Fruit fly (Drosophila melanogaster) whole organism, embryonic: Measurements from ENCODE around the gene ara.

Source experiments
- Antp ChIP-seq: fragments of 200-800 bp; sonication (Bioruptor generic); optimal IDR thresholded peaks from 3 replicates; lab custom pipeline; 2016; ENCODE audit warnings: missing biosample characterization, missing genetic modification characterization
- CG10274 ChIP-seq: fragments of 200-800 bp; sonication (Bioruptor generic); optimal IDR thresholded peaks from 3 replicates; lab custom pipeline; 2017; ENCODE audit warnings: missing biosample characterization, mild to moderate bottlenecking, missing genetic modification characterization
- CG11398 ChIP-seq: fragments of 200-800 bp; sonication (Bioruptor generic); optimal IDR thresholded peaks from 2 replicates; lab custom pipeline; 2016; ENCODE audit warnings: missing biosample characterization, missing genetic modification characterization
- CG11696 ChIP-seq: fragments of 200-800 bp; sonication (Bioruptor generic); IDR thresholded peaks from 2 replicates; pipeline ENCODE4 v1.3.6; 2022; ENCODE audit warnings: missing biosample characterization, missing genetic modification characterization
- CG1233 ChIP-seq: fragments of 200-800 bp; sonication (Bioruptor generic); optimal IDR thresholded peaks from 4 replicates; lab custom pipeline; 2018; ENCODE audit warnings: missing biosample characterization, mild to moderate bottlenecking, missing genetic modification characterization
- CG13123 ChIP-seq: fragments of 200-800 bp; sonication (Bioruptor generic); optimal IDR thresholded peaks from 2 replicates; lab custom pipeline; 2016; ENCODE audit warnings: missing biosample characterization, missing genetic modification characterization
- CG14014 ChIP-seq: fragments of 200-800 bp; sonication (Bioruptor generic); IDR thresholded peaks from 2 replicates; pipeline ENCODE4 v1.3.6; 2022; ENCODE audit warnings: missing biosample characterization, missing genetic modification characterization
- CG14710 ChIP-seq: fragments of 200-800 bp; sonication (Bioruptor generic); optimal IDR thresholded peaks from 3 replicates; lab custom pipeline; 2019; ENCODE audit warnings: missing biosample characterization, mild to moderate bottlenecking, missing genetic modification characterization, moderate library complexity
- CG1529 ChIP-seq: fragments of 200-800 bp; sonication (Bioruptor generic); optimal IDR thresholded peaks from 3 replicates; lab custom pipeline; 2018; ENCODE audit warnings: missing biosample characterization, missing genetic modification characterization
- CG16815 ChIP-seq: fragments of 200-800 bp; sonication (Bioruptor generic); optimal IDR thresholded peaks from 3 replicates; lab custom pipeline; 2017; ENCODE audit warnings: missing biosample characterization, mild to moderate bottlenecking, missing genetic modification characterization
- CG17568 ChIP-seq: fragments of 200-800 bp; sonication (Bioruptor generic); optimal IDR thresholded peaks from 2 replicates; lab custom pipeline; 2018; ENCODE audit warnings: missing biosample characterization, mild to moderate bottlenecking, missing genetic modification characterization, moderate library complexity
- CG18262 ChIP-seq: fragments of 200-800 bp; optimal IDR thresholded peaks from 3 replicates; lab custom pipeline; 2019; ENCODE audit warnings: missing biosample characterization, mild to moderate bottlenecking, missing genetic modification characterization, moderate library complexity
- CG18476 ChIP-seq: fragments of 200-800 bp; sonication (Bioruptor generic); optimal IDR thresholded peaks from 2 replicates; lab custom pipeline; 2016; ENCODE audit warnings: missing biosample characterization, mild to moderate bottlenecking, missing genetic modification characterization
- CG18764 ChIP-seq: fragments of 200-800 bp; sonication (Bioruptor generic); optimal IDR thresholded peaks from 3 replicates; lab custom pipeline; 2016; ENCODE audit warnings: missing biosample characterization, missing genetic modification characterization
- CG2120 ChIP-seq: fragments of 200-800 bp; sonication (Bioruptor generic); optimal IDR thresholded peaks from 3 replicates; lab custom pipeline; 2016; ENCODE audit warnings: missing biosample characterization, missing genetic modification characterization
- CG31365 ChIP-seq: fragments of 200-800 bp; sonication (Bioruptor generic); optimal IDR thresholded peaks from 2 replicates; lab custom pipeline; 2018; ENCODE audit warnings: missing biosample characterization, mild to moderate bottlenecking, missing genetic modification characterization
- CG32772 ChIP-seq: fragments of 200-800 bp; sonication (Bioruptor generic); IDR thresholded peaks from 2 replicates; pipeline ENCODE4 v1.3.6; 2022; ENCODE audit warnings: missing biosample characterization, missing genetic modification characterization
- CG34376 ChIP-seq: fragments of 200-800 bp; sonication (Bioruptor generic); optimal IDR thresholded peaks from 2 replicates; lab custom pipeline; 2018; ENCODE audit warnings: missing biosample characterization, mild to moderate bottlenecking, missing genetic modification characterization
- CG4328 ChIP-seq: fragments of 200-800 bp; sonication (Bioruptor generic); optimal IDR thresholded peaks from 3 replicates; lab custom pipeline; 2017; ENCODE audit warnings: missing biosample characterization, missing genetic modification reagents, missing genetic modification characterization
- CG4424 ChIP-seq: fragments of 200-800 bp; sonication (Bioruptor generic); optimal IDR thresholded peaks from 3 replicates; lab custom pipeline; 2016; ENCODE audit warnings: missing biosample characterization, missing genetic modification characterization
- CG4820 ChIP-seq: fragments of 200-800 bp; sonication (Bioruptor generic); optimal IDR thresholded peaks from 3 replicates; lab custom pipeline; 2016; ENCODE audit warnings: missing biosample characterization, missing genetic modification characterization
- D ChIP-seq, 2 experiments: fragments of 200-800 bp in 1 of 2; fragments of >200 bp in 1 of 2; sonication (Bioruptor generic) in 1 of 2; optimal IDR thresholded peaks; 2 replicates in 1 of 2; 3 replicates in 1 of 2; lab custom pipeline; 2017; ENCODE audit warnings: mild to moderate bottlenecking in 1 of 2, missing biosample characterization in 1 of 2, missing genetic modification characterization in 1 of 2, missing genetic modification reagents in 1 of 2
- Doc3 ChIP-seq: fragments of 200-800 bp; sonication (Bioruptor generic); IDR thresholded peaks from 3 replicates; pipeline ENCODE4 v1.3.6; 2022; ENCODE audit warnings: missing biosample characterization, missing genetic modification characterization; ENCODE audit not compliant: partially characterized antibody
- Drgx ChIP-seq: fragments of 200-800 bp; sonication (Bioruptor generic); IDR thresholded peaks from 2 replicates; pipeline ENCODE4 v1.3.6; 2022; ENCODE audit warnings: missing biosample characterization, missing genetic modification characterization
- Fer1 ChIP-seq: fragments of 200-800 bp; sonication (Bioruptor generic); optimal IDR thresholded peaks from 2 replicates; lab custom pipeline; 2017; ENCODE audit warnings: missing biosample characterization, mild to moderate bottlenecking, missing genetic modification characterization
- HLHmδ ChIP-seq: fragments of 200-800 bp; sonication (Bioruptor generic); optimal IDR thresholded peaks from 2 replicates; lab custom pipeline; 2018; ENCODE audit warnings: missing biosample characterization, mild to moderate bottlenecking, missing genetic modification characterization, moderate library complexity
- Hr51 ChIP-seq, 2 experiments: fragments of 200-800 bp; sonication (Bioruptor generic); optimal IDR thresholded peaks; 2 replicates in 1 of 2; 3 replicates in 1 of 2; lab custom pipeline; 2016 to 2018; ENCODE audit warnings: missing biosample characterization in 2 of 2, missing genetic modification characterization in 2 of 2, mild to moderate bottlenecking in 1 of 2, moderate library complexity in 1 of 2
- Mes4 ChIP-seq: fragments of 200-800 bp; sonication (Bioruptor generic); optimal IDR thresholded peaks from 2 replicates; lab custom pipeline; 2016; ENCODE audit warnings: missing biosample characterization, missing genetic modification characterization
- Vsx1 ChIP-seq: fragments of 200-800 bp; sonication (Bioruptor generic); optimal IDR thresholded peaks from 2 replicates; lab custom pipeline; 2017; ENCODE audit warnings: missing biosample characterization, mild to moderate bottlenecking, missing genetic modification characterization, missing genetic modification reagents
- ab ChIP-seq: fragments of 200-800 bp; sonication (Bioruptor generic); optimal IDR thresholded peaks from 2 replicates; lab custom pipeline; 2016; ENCODE audit warnings: missing biosample characterization, missing genetic modification characterization
- amos ChIP-seq: fragments of 200-800 bp; sonication (Bioruptor generic); IDR thresholded peaks from 2 replicates; pipeline ENCODE4 v1.3.6; 2022; ENCODE audit warnings: missing biosample characterization, missing genetic modification characterization; ENCODE audit not compliant: partially characterized antibody
- ase ChIP-seq: fragments of 200-800 bp; sonication (Bioruptor generic); IDR thresholded peaks from 3 replicates; pipeline ENCODE4 v1.3.6; 2022; ENCODE audit warnings: missing biosample characterization, missing genetic modification characterization
- bcd ChIP-seq: fragments of 200-800 bp; sonication (Bioruptor generic); optimal IDR thresholded peaks from 2 replicates; lab custom pipeline; 2017; ENCODE audit warnings: missing biosample characterization, mild to moderate bottlenecking, missing genetic modification characterization
- bigmax ChIP-seq: fragments of 200-800 bp; sonication (Bioruptor generic); optimal IDR thresholded peaks from 2 replicates; lab custom pipeline; 2018; ENCODE audit warnings: missing biosample characterization, mild to moderate bottlenecking, missing genetic modification characterization
- chm ChIP-seq: fragments of 200-800 bp; sonication (Bioruptor generic); IDR thresholded peaks from 2 replicates; pipeline ENCODE4 v1.3.6; 2022; ENCODE audit warnings: missing biosample characterization, missing genetic modification characterization
- crp ChIP-seq, 2 experiments: fragments of 200-800 bp; sonication (Bioruptor generic); optimal IDR thresholded peaks; 2 replicates in 1 of 2; 3 replicates in 1 of 2; lab custom pipeline; 2017; ENCODE audit warnings: missing biosample characterization in 2 of 2, missing genetic modification characterization in 2 of 2, mild to moderate bottlenecking in 1 of 2, moderate library complexity in 1 of 2
- dysf ChIP-seq: fragments of 200-800 bp; sonication (Bioruptor generic); IDR thresholded peaks from 3 replicates; pipeline ENCODE4 v1.3.6; 2022; ENCODE audit warnings: missing biosample characterization, missing genetic modification characterization
- gro ChIP-seq: fragments of 200-800 bp; sonication (Bioruptor generic); optimal IDR thresholded peaks from 2 replicates; lab custom pipeline; 2016; ENCODE audit warnings: missing biosample characterization, missing genetic modification characterization
- ind ChIP-seq: fragments of 200-800 bp; sonication (Bioruptor generic); optimal IDR thresholded peaks from 3 replicates; lab custom pipeline; 2016; ENCODE audit warnings: missing biosample characterization, missing genetic modification characterization
- kay ChIP-seq: fragments of 200-800 bp; sonication (Bioruptor generic); optimal IDR thresholded peaks from 2 replicates; lab custom pipeline; 2016; ENCODE audit warnings: missing biosample characterization, missing genetic modification characterization
- mirr ChIP-seq: fragments of 200-800 bp; sonication (Bioruptor generic); optimal IDR thresholded peaks from 3 replicates; lab custom pipeline; 2018; ENCODE audit warnings: missing biosample characterization, mild to moderate bottlenecking, missing genetic modification characterization
- peb ChIP-seq: fragments of 200-800 bp; sonication (Bioruptor generic); IDR thresholded peaks from 2 replicates; pipeline ENCODE4 v1.3.6; 2022; ENCODE audit warnings: missing biosample characterization, missing genetic modification characterization
- pros ChIP-seq: fragments of 200-800 bp; sonication (Bioruptor generic); optimal IDR thresholded peaks from 3 replicates; lab custom pipeline; 2019; ENCODE audit warnings: missing biosample characterization, mild to moderate bottlenecking, missing genetic modification characterization, moderate library complexity
- ranshi ChIP-seq: fragments of 200-800 bp; sonication (Bioruptor generic); IDR thresholded peaks from 2 replicates; pipeline ENCODE4 v1.3.6; 2022; ENCODE audit warnings: missing biosample characterization, missing genetic modification characterization
- repo ChIP-seq: fragments of 200-800 bp; sonication (Bioruptor generic); optimal IDR thresholded peaks from 2 replicates; lab custom pipeline; 2016; ENCODE audit warnings: missing biosample characterization, missing genetic modification characterization
- scrt ChIP-seq: fragments of 200-800 bp; sonication (Bioruptor generic); optimal IDR thresholded peaks from 2 replicates; lab custom pipeline; 2018; ENCODE audit warnings: missing biosample characterization, mild to moderate bottlenecking, missing genetic modification characterization, moderate library complexity
- sens-2 ChIP-seq: fragments of 200-800 bp; sonication (Bioruptor generic); IDR thresholded peaks from 2 replicates; pipeline ENCODE4 v1.3.6; 2022; ENCODE audit warnings: missing biosample characterization, missing genetic modification characterization
- sna ChIP-seq: fragments of 200-800 bp; sonication (Bioruptor generic); IDR thresholded peaks from 2 replicates; pipeline ENCODE4 v1.3.6; 2022; ENCODE audit warnings: missing biosample characterization, missing genetic modification characterization; ENCODE audit not compliant: partially characterized antibody
- sug ChIP-seq: fragments of 200-800 bp; optimal IDR thresholded peaks from 2 replicates; lab custom pipeline; 2019; ENCODE audit warnings: missing biosample characterization, mild to moderate bottlenecking, missing genetic modification characterization, moderate library complexity
- vnd ChIP-seq: fragments of 200-800 bp; sonication (Bioruptor generic); IDR thresholded peaks from 3 replicates; pipeline ENCODE4 v1.3.6; 2022; ENCODE audit warnings: missing biosample characterization, missing genetic modification characterization; ENCODE audit not compliant: partially characterized antibody

ara gene

DNA sequence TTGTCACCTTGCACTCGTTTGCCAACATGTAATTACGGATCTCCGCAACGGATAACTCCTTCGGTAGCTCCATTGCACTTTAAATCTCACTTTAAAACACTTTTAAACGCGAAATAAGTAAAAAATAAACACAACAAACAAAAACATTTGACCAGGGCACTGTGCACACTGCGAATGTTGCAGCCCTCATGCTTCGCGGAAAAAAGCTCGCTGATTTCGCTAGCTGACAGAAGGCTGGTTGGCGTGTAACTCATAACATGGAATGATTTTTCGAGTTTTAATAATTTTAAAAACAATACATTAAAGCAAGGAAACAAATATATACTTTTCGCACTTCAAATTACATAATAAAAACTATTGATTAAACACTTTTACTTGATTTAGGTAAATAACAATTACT, 8.1 kb upstream of the ara start, which contains the start of gene sowah (continued):
- no peak for TF ChIP-seq Vsx1 (GFP tag; lab: Kevin White, UChicago)
- peak; percentile 40 for TF ChIP-seq CG4820 (GFP tag; lab: Kevin White, UChicago)
- no peak for TF ChIP-seq CG17568 (GFP tag; lab: Kevin White, UChicago)
- peak; percentile 0 for TF ChIP-seq ab (GFP tag; lab: Kevin White, UChicago)
- no peak; the same call in 1 of the 2 replicates for TF ChIP-seq CG14014 (GFP tag; lab: Robert Waterston, UW)
- TF ChIP-seq CG1529 (GFP tag; lab: Kevin White, UChicago) = no peak
- peak; percentile 50 for TF ChIP-seq gro
- TF ChIP-seq CG18262 (tag; lab: Kevin White, UChicago) = peak; percentile 41
- TF ChIP-seq ase (GFP tag; lab: Robert Waterston, UW) = peak; percentile 66; the same call in 2 of the 3 replicates
- TF ChIP-seq CG11398 = peak; percentile 38
- no peak for TF ChIP-seq crp (GFP tag; optimal IDR thresholded peaks at IDR 0.05; lab: Kevin White, UChicago)
- TF ChIP-seq Doc3 (GFP tag; lab: Robert Waterston, UW) = no peak
- peak; percentile 67 for TF ChIP-seq CG14710
- peak; percentile 71 for TF ChIP-seq bcd (GFP tag; lab: Kevin White, UChicago)
- TF ChIP-seq sug = peak; percentile 55
- TF ChIP-seq vnd = no peak
- TF ChIP-seq Hr51 (GFP tag; optimal IDR thresholded peaks at IDR 0.05; lab: Kevin White, UChicago) = peak; percentile 7 to 51
- no peak for TF ChIP-seq bigmax
- TF ChIP-seq scrt (GFP tag; lab: Kevin White, UChicago) = peak; percentile 77
- no peak for TF ChIP-seq CG11696 (GFP tag; lab: Robert Waterston, UW)
- peak; percentile 27 for TF ChIP-seq Antp (GFP tag; lab: Kevin White, UChicago)
- no peak for TF ChIP-seq Fer1 (GFP tag; lab: Kevin White, UChicago)
- TF ChIP-seq chm (GFP tag; lab: Robert Waterston, UW) = no peak
- no peak for TF ChIP-seq ranshi (GFP tag; lab: Robert Waterston, UW)
- peak; percentile 57 for TF ChIP-seq CG2120 (GFP tag; lab: Kevin White, UChicago)
- no peak for TF ChIP-seq pros
- no peak for TF ChIP-seq sens-2 (GFP tag; lab: Robert Waterston, UW)
- TF ChIP-seq Mes4 (GFP tag; lab: Kevin White, UChicago) = no peak
- TF ChIP-seq CG13123 = peak; percentile 9
- TF ChIP-seq mirr (GFP tag; lab: Kevin White, UChicago) = no peak
- TF ChIP-seq CG4424 (GFP tag; lab: Kevin White, UChicago) = peak; percentile 43
- peak; percentile 47; the same call in 1 of the 2 replicates for TF ChIP-seq CG32772 (GFP tag; lab: Robert Waterston, UW)
- TF ChIP-seq HLHmδ = peak; percentile 30
- no peak for TF ChIP-seq CG18476 (GFP tag; lab: Kevin White, UChicago)
- peak; percentile 36; the same call in 1 of the 3 replicates for TF ChIP-seq dysf (GFP tag; lab: Robert Waterston, UW)
- no peak for TF ChIP-seq CG16815 (GFP tag; lab: Kevin White, UChicago)
- no peak for TF ChIP-seq Drgx (GFP tag; lab: Robert Waterston, UW)
- TF ChIP-seq kay (GFP tag; lab: Kevin White, UChicago) = peak; percentile 100
- peak; percentile 8 for TF ChIP-seq repo (GFP tag; lab: Kevin White, UChicago)
- TF ChIP-seq D (optimal IDR thresholded peaks at IDR 0.05; lab: Kevin White, UChicago) = no peak
- TF ChIP-seq D (GFP tag; optimal IDR thresholded peaks at IDR 0.05; lab: Kevin White, UChicago) = no peak
- no peak for TF ChIP-seq CG31365 (tag; lab: Kevin White, UChicago)
- TF ChIP-seq CG4328 (GFP tag; lab: Kevin White, UChicago) = no peak
- TF ChIP-seq peb (GFP tag; lab: Robert Waterston, UW) = no peak
- no peak for TF ChIP-seq CG10274
- TF ChIP-seq CG18764 (GFP tag; lab: Kevin White, UChicago) = peak; percentile 30
- no peak for TF ChIP-seq CG34376
- TF ChIP-seq ind = peak; percentile 30
- peak; percentile 19 for TF ChIP-seq CG1233 (GFP tag; lab: Kevin White, UChicago)
- peak; percentile 57 for TF ChIP-seq amos (GFP tag; lab: Robert Waterston, UW)
- no peak for TF ChIP-seq sna
